Fruit fly (Drosophila melanogaster) whole organism, adult: ENCODE measurements around the gene CG6574.

Experiments used
- CG11617 ChIP-seq: fragments of 200-800 bp; sonication (Bioruptor generic); optimal IDR thresholded peaks from 2 replicates; lab custom pipeline; 2017; ENCODE audit warnings: mild to moderate bottlenecking, missing biosample characterization, missing genetic modification reagents, missing genetic modification characterization
- CG12768 ChIP-seq: fragments of 200-800 bp; sonication (Bioruptor generic); optimal IDR thresholded peaks from 2 replicates; lab custom pipeline; 2017; ENCODE audit warnings: missing biosample characterization, missing genetic modification characterization, mild to moderate bottlenecking, moderate library complexity, missing genetic modification reagents
- CG14711 ChIP-seq: fragments of 200-800 bp; sonication (Bioruptor generic); optimal IDR thresholded peaks from 2 replicates; lab custom pipeline; 2018; ENCODE audit warnings: missing biosample characterization, mild to moderate bottlenecking, missing genetic modification characterization, moderate library complexity
- CG1620 ChIP-seq: fragments of 200-800 bp; sonication (Bioruptor generic); optimal IDR thresholded peaks from 2 replicates; lab custom pipeline; 2016; ENCODE audit warnings: missing biosample characterization, missing genetic modification characterization
- CG33017 ChIP-seq: fragments of 200-800 bp; sonication (Bioruptor generic); optimal IDR thresholded peaks from 2 replicates; lab custom pipeline; 2018; ENCODE audit warnings: missing biosample characterization, mild to moderate bottlenecking, missing genetic modification characterization, moderate library complexity
- CG5204 ChIP-seq: fragments of 200-800 bp; sonication (Bioruptor generic); optimal IDR thresholded peaks from 2 replicates; lab custom pipeline; 2016; ENCODE audit warnings: missing biosample characterization, missing genetic modification characterization
- CG7045 ChIP-seq: fragments of 200-800 bp; sonication (Bioruptor generic); optimal IDR thresholded peaks from 2 replicates; lab custom pipeline; 2017; ENCODE audit warnings: missing biosample characterization, mild to moderate bottlenecking, missing genetic modification characterization
- CG7101 ChIP-seq: fragments of 200-800 bp; sonication (Bioruptor generic); optimal IDR thresholded peaks from 2 replicates; lab custom pipeline; 2018; ENCODE audit warnings: missing biosample characterization, mild to moderate bottlenecking, missing genetic modification characterization, moderate library complexity
- Clk ChIP-seq: fragments of 200-800 bp; sonication (Bioruptor generic); optimal IDR thresholded peaks from 2 replicates; lab custom pipeline; 2017; ENCODE audit warnings: missing biosample characterization, missing genetic modification characterization
- Crg-1 ChIP-seq: fragments of 200-800 bp; sonication (Bioruptor generic); optimal IDR thresholded peaks from 2 replicates; lab custom pipeline; 2016; ENCODE audit warnings: missing biosample characterization, missing genetic modification characterization
- Hr96 ChIP-seq: fragments of 200-800 bp; sonication (Bioruptor generic); optimal IDR thresholded peaks from 2 replicates; lab custom pipeline; 2016; ENCODE audit warnings: missing biosample characterization, missing genetic modification characterization
- Mnt ChIP-seq: fragments of 200-800 bp; sonication (Bioruptor generic); optimal IDR thresholded peaks from 2 replicates; lab custom pipeline; 2016; ENCODE audit warnings: missing biosample characterization, mild to moderate bottlenecking, missing genetic modification characterization
- bab1 ChIP-seq: fragments of 200-800 bp; sonication (Bioruptor generic); optimal IDR thresholded peaks from 3 replicates; lab custom pipeline; 2019; ENCODE audit warnings: missing biosample characterization, mild to moderate bottlenecking, missing genetic modification characterization, moderate library complexity
- cic ChIP-seq: fragments of 200-800 bp; sonication (Bioruptor generic); optimal IDR thresholded peaks from 2 replicates; lab custom pipeline; 2017; ENCODE audit warnings: missing biosample characterization, mild to moderate bottlenecking, missing genetic modification characterization, moderate library complexity
- cnc ChIP-seq, 2 experiments: fragments of >200 bp; optimal IDR thresholded peaks; 2 replicates each; lab custom pipeline; 2017
- kay ChIP-seq: fragments of 200-800 bp; sonication (Bioruptor generic); peaks from one replicate; lab custom pipeline; 2016; ENCODE audit warnings: missing biosample characterization, missing genetic modification characterization, borderline replicate concordance
- ovo ChIP-seq: fragments of 200-800 bp; sonication (Bioruptor generic); optimal IDR thresholded peaks from 2 replicates; lab custom pipeline; 2016; ENCODE audit warnings: missing biosample characterization, missing genetic modification characterization
- pad ChIP-seq: fragments of 200-800 bp; sonication (Bioruptor generic); optimal IDR thresholded peaks from 3 replicates; lab custom pipeline; 2017; ENCODE audit warnings: missing biosample characterization, missing genetic modification characterization, mild to moderate bottlenecking, moderate library complexity, missing genetic modification reagents
- tj ChIP-seq: fragments of 200-800 bp; sonication (Bioruptor generic); optimal IDR thresholded peaks from 3 replicates; lab custom pipeline; 2017; ENCODE audit warnings: missing biosample characterization, mild to moderate bottlenecking, missing genetic modification characterization, moderate library complexity
- toe ChIP-seq: fragments of 200-800 bp; sonication (Bioruptor generic); optimal IDR thresholded peaks from 2 replicates; lab custom pipeline; 2016; ENCODE audit warnings: missing biosample characterization, missing genetic modification characterization

The CG6574 gene

DNA sequence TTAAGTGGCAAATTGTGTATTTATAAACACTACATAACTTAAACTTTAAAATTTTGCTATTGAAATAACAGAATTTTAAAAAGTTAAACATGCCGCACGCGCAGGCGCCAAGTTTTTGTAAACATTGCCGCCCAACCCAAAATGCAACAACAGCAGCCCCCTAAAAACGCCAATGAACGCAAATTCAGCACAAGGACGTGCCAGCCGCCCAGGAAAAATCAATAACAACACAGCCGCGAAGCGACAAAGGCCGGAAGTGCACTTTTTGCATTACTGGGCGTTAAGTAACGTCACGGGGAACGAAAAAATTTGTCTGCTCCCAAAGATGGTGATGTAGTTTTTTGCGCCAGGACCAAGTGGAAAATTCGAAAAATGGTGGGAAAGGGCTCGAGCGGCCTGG, 10.0 kb upstream of the CG6574 start, which contains the start of gene CG4596:
Gene CG4596, plus strand, starts transcription at position 219 of the 400 bp plus-strand sequence.
- TF ChIP-seq bab1 (GFP tag; lab: Kevin White, UChicago), result no peak
- TF ChIP-seq Clk (GFP tag; lab: Kevin White, UChicago), result no peak
- no peak for TF ChIP-seq Hr96 (GFP tag; lab: Kevin White, UChicago)
- TF ChIP-seq toe (GFP tag; lab: Kevin White, UChicago), result no peak
- no peak for TF ChIP-seq cnc (optimal IDR thresholded peaks at IDR 0.05; lab: Kevin White, UChicago)

DNA sequence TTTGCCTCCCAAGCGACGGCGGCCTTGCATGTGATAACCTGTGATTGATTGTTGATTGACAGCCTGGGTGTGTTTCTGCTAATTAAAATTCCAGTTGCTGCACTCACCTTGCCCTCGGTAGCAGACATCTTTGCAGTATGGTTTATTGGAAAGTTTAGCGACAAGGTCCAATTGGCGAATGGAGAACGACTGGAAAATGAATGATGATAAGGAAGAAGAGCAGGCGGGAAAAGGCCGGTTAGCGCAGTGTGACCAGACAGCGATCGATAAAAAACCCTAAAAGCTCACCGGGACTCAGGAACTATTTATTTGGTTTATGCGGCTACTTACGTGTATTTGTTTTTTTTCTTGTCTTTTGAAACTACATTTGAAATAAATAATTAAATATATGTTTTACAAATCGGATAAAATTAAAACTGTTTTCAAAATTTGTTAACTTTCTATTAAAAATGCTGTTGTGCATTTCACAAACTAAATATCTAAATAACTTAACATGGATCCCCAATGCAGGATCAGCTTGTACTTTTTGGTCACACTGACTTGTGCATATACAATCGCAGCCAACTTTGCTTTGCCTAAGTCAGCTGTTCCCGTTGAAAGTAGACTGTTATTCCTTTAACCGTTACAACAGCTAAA, 9.5 kb upstream of the CG6574 start, which contains the start of gene Fdh:
Gene Fdh, minus strand, starts transcription at position 234 of the 636 bp plus-strand sequence.
- TF ChIP-seq CG33017 (tag; lab: Kevin White, UChicago) (peak; percentile 72), Hr96 (GFP tag; lab: Kevin White, UChicago) (no peak), CG1620 (GFP tag; lab: Kevin White, UChicago) (peak; percentile 3), CG7045 (GFP tag; lab: Kevin White, UChicago) (peak; percentile 23), ovo (peak; percentile 4), cic (GFP tag; lab: Kevin White, UChicago) (peak; percentile 8), toe (GFP tag; lab: Kevin White, UChicago) (no peak), pad (GFP tag; lab: Kevin White, UChicago) (peak; percentile 41), tj (GFP tag; lab: Kevin White, UChicago) (peak; percentile 28), bab1 (GFP tag; lab: Kevin White, UChicago) (peak; percentile 58), CG12768 (GFP tag; lab: Kevin White, UChicago) (peak; percentile 62), Clk (GFP tag; lab: Kevin White, UChicago) (no peak), CG7101 (tag; lab: Kevin White, UChicago) (peak; percentile 69), CG11617 (GFP tag; lab: Kevin White, UChicago) (peak; percentile 74), cnc (optimal IDR thresholded peaks at IDR 0.05; lab: Kevin White, UChicago) (peak in 1 of 2 experiments; percentile 52), kay (GFP tag; lab: Kevin White, UChicago) (peak; percentile 82), CG5204 (GFP tag; lab: Kevin White, UChicago) (no peak), Crg-1 (peak; percentile 6), Mnt (GFP tag; lab: Kevin White, UChicago) (peak; percentile 41), CG14711 (tag; lab: Kevin White, UChicago) (peak; percentile 77)

DNA sequence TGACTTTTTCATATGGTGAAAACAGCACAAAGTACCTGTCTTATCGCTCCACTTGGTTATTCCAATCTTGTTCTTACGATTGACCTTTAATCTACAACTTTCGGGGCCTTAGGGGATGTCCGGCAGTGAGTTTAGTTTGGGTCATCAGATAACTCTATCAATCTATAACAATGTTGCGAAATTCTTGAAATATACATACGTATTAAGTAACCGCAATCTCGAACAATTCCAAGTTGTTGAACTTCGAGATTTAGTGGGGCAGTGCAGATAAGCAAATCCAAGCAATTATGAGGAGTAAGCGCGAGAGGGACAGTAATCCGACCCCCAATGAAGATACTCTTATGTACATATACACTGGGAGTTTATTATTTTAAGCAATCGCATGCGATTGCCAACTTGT, 7.8 kb upstream of the CG6574 start:
- TF ChIP-seq kay (GFP tag; lab: Kevin White, UChicago), result no peak
- TF ChIP-seq tj (GFP tag; lab: Kevin White, UChicago), result peak; percentile 8
- no peak for TF ChIP-seq Mnt (GFP tag; lab: Kevin White, UChicago)
- no peak for TF ChIP-seq Hr96 (GFP tag; lab: Kevin White, UChicago)
- no peak for TF ChIP-seq CG7045 (GFP tag; lab: Kevin White, UChicago)
- no peak for TF ChIP-seq bab1 (GFP tag; lab: Kevin White, UChicago)
- TF ChIP-seq cic (GFP tag; lab: Kevin White, UChicago), result peak; percentile 32

DNA sequence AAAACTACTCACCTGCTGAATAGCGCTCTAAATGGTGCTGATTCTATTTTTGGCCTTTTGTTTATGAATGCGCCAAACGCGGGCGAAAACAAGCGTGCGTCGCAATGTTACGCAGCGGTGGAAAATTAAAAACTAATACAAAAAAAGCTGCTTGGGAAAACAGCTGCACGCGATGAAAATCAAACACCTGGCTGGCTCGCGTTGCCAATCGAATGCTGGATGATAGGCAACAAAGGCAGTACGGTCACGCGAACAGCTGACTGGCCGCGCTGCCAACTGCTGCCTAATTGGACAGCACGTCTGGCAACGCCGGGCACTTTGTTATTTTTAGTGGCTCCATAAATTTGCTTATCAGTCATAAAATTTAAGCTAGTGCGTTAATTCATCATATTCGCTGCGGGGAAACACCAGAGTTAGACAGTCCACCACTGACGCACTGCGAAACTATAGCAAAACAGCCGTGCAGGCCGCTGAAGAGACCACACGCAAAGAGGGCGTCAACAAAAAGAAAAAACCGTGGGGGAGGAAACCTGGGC, 5.7 kb upstream of the CG6574 start, which contains the start of the genes SelR and Tsp86D:
Gene SelR, minus strand, starts transcription at position 216 of the 536 bp plus-strand sequence.
Gene Tsp86D, plus strand, starts transcription at position 282 of the 536 bp plus-strand sequence.
- TF ChIP-seq pad (GFP tag; lab: Kevin White, UChicago), result peak; percentile 31
- peak; percentile 61 for TF ChIP-seq CG11617 (GFP tag; lab: Kevin White, UChicago)
- no peak for TF ChIP-seq cnc (optimal IDR thresholded peaks at IDR 0.05; lab: Kevin White, UChicago)
- TF ChIP-seq Crg-1, result no peak
- no peak for TF ChIP-seq Hr96 (GFP tag; lab: Kevin White, UChicago)
- TF ChIP-seq tj (GFP tag; lab: Kevin White, UChicago), result peak; percentile 90
- TF ChIP-seq CG1620 (GFP tag; lab: Kevin White, UChicago), result peak; percentile 16
- peak; percentile 50 for TF ChIP-seq CG14711 (tag; lab: Kevin White, UChicago)
- TF ChIP-seq CG7045 (GFP tag; lab: Kevin White, UChicago), result peak; percentile 54
- no peak for TF ChIP-seq CG5204 (GFP tag; lab: Kevin White, UChicago)
- peak; percentile 6 for TF ChIP-seq ovo
- TF ChIP-seq Mnt (GFP tag; lab: Kevin White, UChicago), result peak; percentile 69
- TF ChIP-seq CG7101 (tag; lab: Kevin White, UChicago), result peak; percentile 53
- TF ChIP-seq toe (GFP tag; lab: Kevin White, UChicago), result no peak
- TF ChIP-seq kay (GFP tag; lab: Kevin White, UChicago), result no peak
- TF ChIP-seq cic (GFP tag; lab: Kevin White, UChicago), result peak; percentile 83
- peak; percentile 54 for TF ChIP-seq CG12768 (GFP tag; lab: Kevin White, UChicago)
- TF ChIP-seq CG33017 (tag; lab: Kevin White, UChicago), result peak; percentile 56
- peak; percentile 37 for TF ChIP-seq Clk (GFP tag; lab: Kevin White, UChicago)
- TF ChIP-seq bab1 (GFP tag; lab: Kevin White, UChicago), result peak; percentile 69

DNA sequence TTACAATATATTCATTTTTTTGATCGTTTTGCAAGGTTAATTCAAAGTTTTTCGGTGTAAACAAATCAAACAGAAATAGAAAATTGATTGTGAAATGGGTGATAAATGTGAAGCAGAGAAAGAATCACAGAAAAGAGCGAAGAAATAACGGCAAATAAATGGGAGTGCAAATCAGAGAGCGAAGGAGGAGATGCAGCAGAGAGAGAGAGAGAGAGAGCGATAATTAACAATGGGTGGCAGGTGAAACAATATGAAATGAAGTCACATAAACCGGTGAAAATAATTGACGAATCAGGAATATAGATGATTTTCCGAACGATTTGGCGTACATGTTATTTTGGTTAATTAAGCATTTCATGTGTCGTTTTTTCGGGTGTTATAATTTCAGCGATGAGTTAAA, 1.2 kb upstream of the CG6574 start:
- TF ChIP-seq cic (GFP tag; lab: Kevin White, UChicago) (no peak), ovo (peak; percentile 41)

DNA sequence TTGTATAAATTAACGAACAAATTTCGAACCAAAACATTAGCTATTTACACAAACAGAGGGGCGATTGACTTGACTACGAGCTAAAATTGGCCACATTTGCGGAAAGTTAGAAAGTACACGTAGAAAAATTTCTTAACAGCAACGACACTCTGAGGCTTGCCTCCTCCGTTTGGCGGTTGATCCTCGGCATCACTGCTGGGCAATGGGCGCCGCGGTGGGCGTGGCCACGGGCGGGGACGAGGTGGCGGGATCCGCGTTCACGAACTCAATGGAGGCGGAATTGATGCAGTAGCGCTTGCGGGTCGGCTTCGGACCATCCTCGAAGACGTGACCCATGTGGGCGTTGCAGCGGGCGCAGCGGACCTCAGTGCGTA, 645 bp upstream of the CG6574 start:
- TF ChIP-seq CG33017 (tag; lab: Kevin White, UChicago), result peak; percentile 6
- no peak for TF ChIP-seq CG14711 (tag; lab: Kevin White, UChicago)
- TF ChIP-seq CG1620 (GFP tag; lab: Kevin White, UChicago), result peak; percentile 10
